Worm (Caenorhabditis elegans): ENCODE measurements around the gene F44B9.5.

Gene F44B9.5

DNA sequence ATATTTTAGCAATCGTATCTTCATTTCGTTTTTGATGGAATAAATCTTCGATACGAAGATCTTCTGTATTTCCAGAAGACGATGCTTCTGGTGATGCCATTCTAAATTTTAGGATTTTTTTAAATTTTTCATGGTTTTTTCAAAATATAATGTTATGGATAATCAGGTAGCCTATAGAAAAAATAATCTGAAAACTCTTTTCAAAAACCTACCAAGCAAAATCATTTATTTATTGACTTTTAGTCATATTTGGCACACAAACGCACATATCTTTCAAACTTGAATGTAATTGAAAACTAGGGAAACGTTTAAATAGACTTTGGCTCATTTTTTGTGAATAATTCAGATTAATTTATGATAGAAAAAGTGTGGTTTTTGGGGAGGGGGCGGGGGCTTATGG lies at the start of gene F44B9.5:
Gene F44B9.5, minus strand, starts transcription at position 101 of the 400 bp plus-strand sequence.
- TF ChIP-seq ama-1 (optimal IDR thresholded peaks at IDR 0.05) (no peak), hmg-4 (GFP tag; optimal IDR thresholded peaks at IDR 0.05) (no peak), B0310.2 (tag; optimal IDR thresholded peaks at IDR 0.05) (no peak), tra-4 (tag; optimal IDR thresholded peaks at IDR 0.05) (no peak), tbx-11 (GFP tag; IDR thresholded peaks at IDR 0.05) (no peak), ets-7 (tag; optimal IDR thresholded peaks at IDR 0.05) (no peak), hnd-1 (tag; optimal IDR thresholded peaks at IDR 0.05) (no peak), scrt-1 (GFP tag; IDR thresholded peaks at IDR 0.05) (no peak), ceh-36 (tag; optimal IDR thresholded peaks at IDR 0.05) (no peak), hmbx-1 (tag; optimal IDR thresholded peaks at IDR 0.05) (no peak), flt-1 (GFP tag; IDR thresholded peaks at IDR 0.05) (no peak), F13C5.2 (tag; optimal IDR thresholded peaks at IDR 0.05) (no peak), sea-1 (GFP tag; conservative IDR thresholded peaks at IDR 0.05) (no peak)

DNA sequence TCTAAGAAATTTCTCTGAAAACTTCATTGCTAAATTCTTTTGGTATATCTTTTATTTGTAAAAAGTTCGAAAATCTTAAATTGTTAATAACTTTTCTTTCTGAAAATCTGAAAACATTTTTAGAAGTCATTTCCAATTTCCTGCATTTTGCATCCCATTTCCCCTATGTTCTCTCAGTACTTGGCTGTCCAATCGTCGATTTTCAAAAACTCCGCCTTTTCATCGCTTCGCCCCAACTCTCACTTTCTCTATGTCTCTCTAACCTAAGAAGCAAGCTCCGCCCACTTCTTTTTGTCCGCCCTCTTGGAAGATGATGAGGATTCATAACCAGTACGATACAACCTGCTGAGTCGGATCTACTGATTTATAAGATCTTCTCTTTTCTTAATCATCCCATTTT lies 48.8 kb upstream of the F44B9.5 start:
- TF ChIP-seq tbx-37 (GFP tag; conservative IDR thresholded peaks at IDR 0.05) (no peak), scrt-1 (GFP tag; IDR thresholded peaks at IDR 0.05) (no peak), hmg-4 (GFP tag; optimal IDR thresholded peaks at IDR 0.05) (no peak), sea-1 (GFP tag; conservative IDR thresholded peaks at IDR 0.05) (no peak), pes-1 (GFP tag; IDR thresholded peaks at IDR 0.05) (no peak), hmbx-1 (tag; optimal IDR thresholded peaks at IDR 0.05) (no peak), ama-1 (optimal IDR thresholded peaks at IDR 0.05) (no peak), flt-1 (GFP tag; IDR thresholded peaks at IDR 0.05) (no peak), B0310.2 (tag; optimal IDR thresholded peaks at IDR 0.05) (no peak), hnd-1 (tag; optimal IDR thresholded peaks at IDR 0.05) (no peak), ceh-13 (GFP tag; optimal IDR thresholded peaks at IDR 0.05) (no peak), aly-1 (tag; optimal IDR thresholded peaks at IDR 0.05) (no peak)

DNA sequence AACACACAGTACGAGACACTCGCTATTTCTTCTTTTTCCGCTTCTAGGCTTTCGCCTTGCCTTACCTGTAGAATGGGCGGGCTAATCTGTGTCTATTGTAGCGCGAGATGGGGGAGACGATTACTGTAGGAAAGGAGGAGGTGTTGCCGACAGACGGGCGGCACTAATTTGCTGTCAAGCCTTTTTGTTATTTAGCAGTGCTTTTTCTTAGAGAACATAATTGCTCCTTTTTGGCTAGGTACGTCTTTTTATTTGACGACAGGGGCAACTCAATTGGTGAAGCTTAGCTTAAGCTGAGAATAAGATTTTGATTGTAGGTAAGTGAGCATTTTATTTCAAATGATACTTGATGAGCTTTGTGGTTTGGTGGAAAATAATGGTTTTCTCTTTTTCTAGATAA lies 47.3 kb upstream of the F44B9.5 start:
- no peak for TF ChIP-seq flt-1 (GFP tag; IDR thresholded peaks at IDR 0.05)
- TF ChIP-seq tbx-11 (GFP tag; IDR thresholded peaks at IDR 0.05), result no peak
- TF ChIP-seq tbx-37 (GFP tag; conservative IDR thresholded peaks at IDR 0.05), result no peak
- TF ChIP-seq ceh-13 (GFP tag; optimal IDR thresholded peaks at IDR 0.05), result no peak
- no peak for TF ChIP-seq scrt-1 (GFP tag; IDR thresholded peaks at IDR 0.05)
- TF ChIP-seq ets-7 (tag; optimal IDR thresholded peaks at IDR 0.05), result no peak
- TF ChIP-seq hnd-1 (tag; optimal IDR thresholded peaks at IDR 0.05), result no peak
- no peak for TF ChIP-seq sea-1 (GFP tag; conservative IDR thresholded peaks at IDR 0.05)
- TF ChIP-seq pes-1 (GFP tag; IDR thresholded peaks at IDR 0.05), result no peak
- TF ChIP-seq F13C5.2 (tag; optimal IDR thresholded peaks at IDR 0.05), result no peak
- TF ChIP-seq B0310.2 (tag; optimal IDR thresholded peaks at IDR 0.05), result no peak
- TF ChIP-seq hmbx-1 (tag; optimal IDR thresholded peaks at IDR 0.05), result no peak
- no peak for TF ChIP-seq ceh-36 (tag; optimal IDR thresholded peaks at IDR 0.05)
- TF ChIP-seq ama-1 (optimal IDR thresholded peaks at IDR 0.05), result no peak
- TF ChIP-seq hmg-4 (GFP tag; optimal IDR thresholded peaks at IDR 0.05), result no peak
- no peak for TF ChIP-seq aly-1 (tag; optimal IDR thresholded peaks at IDR 0.05)
- no peak for TF ChIP-seq tra-4 (tag; optimal IDR thresholded peaks at IDR 0.05)

DNA sequence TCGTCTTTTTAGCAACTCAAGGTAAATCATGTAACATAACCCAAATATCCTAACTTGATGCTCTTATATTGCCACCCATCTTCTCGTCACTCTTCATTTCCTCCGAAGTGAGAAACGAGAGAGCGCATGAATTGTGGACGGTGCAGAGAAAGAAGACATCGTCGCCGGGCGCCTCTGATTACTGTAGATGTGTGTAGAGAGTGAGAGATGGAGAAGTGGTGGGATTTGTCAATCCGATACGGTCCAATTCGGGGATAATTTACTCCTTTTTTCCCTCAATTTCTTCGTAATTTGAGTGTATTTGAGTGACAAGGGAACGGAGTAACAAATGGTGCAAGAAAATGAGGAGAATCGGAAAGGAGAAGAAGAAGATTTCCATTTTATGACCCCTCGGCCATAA lies 44.8 kb upstream of the F44B9.5 start:
- TF ChIP-seq sea-1 (GFP tag; conservative IDR thresholded peaks at IDR 0.05) (no peak), flt-1 (GFP tag; IDR thresholded peaks at IDR 0.05) (no peak), hmbx-1 (tag; optimal IDR thresholded peaks at IDR 0.05) (no peak), ama-1 (optimal IDR thresholded peaks at IDR 0.05) (no peak), B0310.2 (tag; optimal IDR thresholded peaks at IDR 0.05) (no peak)

DNA sequence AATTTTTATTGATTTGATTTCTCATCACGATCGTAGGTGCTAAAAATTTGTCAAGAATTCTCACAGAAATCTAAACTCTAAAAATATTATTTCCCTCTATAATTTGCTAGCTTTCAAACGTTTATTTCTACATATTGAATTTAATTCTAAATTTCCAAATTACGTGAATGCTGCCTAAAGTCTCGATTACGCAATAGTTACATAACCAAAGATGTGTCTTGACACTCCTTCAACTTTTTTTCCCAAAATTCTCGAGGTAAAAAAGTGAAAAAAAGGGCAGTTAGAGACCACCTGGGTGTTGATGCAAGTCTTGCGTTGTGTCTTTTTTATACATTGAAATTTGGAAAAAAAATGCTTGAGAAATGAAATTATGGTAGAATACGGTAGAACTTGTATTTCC lies 35.5 kb upstream of the F44B9.5 start:
- TF ChIP-seq B0310.2 (tag; optimal IDR thresholded peaks at IDR 0.05), result no peak
- no peak for TF ChIP-seq F13C5.2 (tag; optimal IDR thresholded peaks at IDR 0.05)
- no peak for TF ChIP-seq ets-7 (tag; optimal IDR thresholded peaks at IDR 0.05)
- no peak for TF ChIP-seq pes-1 (GFP tag; IDR thresholded peaks at IDR 0.05)
- TF ChIP-seq ceh-13 (GFP tag; optimal IDR thresholded peaks at IDR 0.05), result no peak
- no peak for TF ChIP-seq hmbx-1 (tag; optimal IDR thresholded peaks at IDR 0.05)
- TF ChIP-seq hnd-1 (tag; optimal IDR thresholded peaks at IDR 0.05), result no peak
- no peak for TF ChIP-seq tbx-11 (GFP tag; IDR thresholded peaks at IDR 0.05)
- TF ChIP-seq sea-1 (GFP tag; conservative IDR thresholded peaks at IDR 0.05), result no peak
- TF ChIP-seq aly-1 (tag; optimal IDR thresholded peaks at IDR 0.05), result no peak
- TF ChIP-seq flt-1 (GFP tag; IDR thresholded peaks at IDR 0.05), result no peak
- no peak for TF ChIP-seq scrt-1 (GFP tag; IDR thresholded peaks at IDR 0.05)
- no peak for TF ChIP-seq ceh-36 (tag; optimal IDR thresholded peaks at IDR 0.05)
- no peak for TF ChIP-seq hmg-4 (GFP tag; optimal IDR thresholded peaks at IDR 0.05)
- no peak for TF ChIP-seq tra-4 (tag; optimal IDR thresholded peaks at IDR 0.05)
- TF ChIP-seq ama-1 (optimal IDR thresholded peaks at IDR 0.05), result no peak
- no peak for TF ChIP-seq tbx-37 (GFP tag; conservative IDR thresholded peaks at IDR 0.05)

DNA sequence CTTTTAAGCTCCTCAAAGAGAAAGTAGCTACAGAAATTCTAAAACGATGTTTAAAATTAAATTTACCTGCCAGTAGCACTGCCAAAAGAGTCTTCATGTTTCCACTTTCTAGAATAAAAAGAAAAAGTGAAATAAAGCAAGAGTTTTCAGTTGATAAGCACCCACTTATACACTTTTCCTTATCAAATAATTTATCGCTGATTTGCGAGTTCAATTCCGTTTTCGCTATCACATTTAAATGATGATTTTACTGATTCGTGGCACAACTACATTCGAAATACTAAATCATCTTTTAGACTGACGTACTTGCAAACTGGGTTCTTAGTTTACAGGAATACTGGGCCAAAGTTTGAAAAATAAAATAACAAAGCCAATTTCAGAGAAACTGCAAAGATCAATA lies 34.6 kb upstream of the F44B9.5 start, which contains the start of gene K12H4.7:
Gene K12H4.7, minus strand, starts transcription at position 138 of the 400 bp plus-strand sequence.
- no peak for TF ChIP-seq ama-1 (optimal IDR thresholded peaks at IDR 0.05)
- no peak for TF ChIP-seq pes-1 (GFP tag; IDR thresholded peaks at IDR 0.05)
- no peak for TF ChIP-seq aly-1 (tag; optimal IDR thresholded peaks at IDR 0.05)
- TF ChIP-seq hnd-1 (tag; optimal IDR thresholded peaks at IDR 0.05), result no peak
- TF ChIP-seq tbx-37 (GFP tag; conservative IDR thresholded peaks at IDR 0.05), result no peak
- no peak for TF ChIP-seq tra-4 (tag; optimal IDR thresholded peaks at IDR 0.05)
- TF ChIP-seq hmg-4 (GFP tag; optimal IDR thresholded peaks at IDR 0.05), result no peak
- no peak for TF ChIP-seq ets-7 (tag; optimal IDR thresholded peaks at IDR 0.05)
- TF ChIP-seq sea-1 (GFP tag; conservative IDR thresholded peaks at IDR 0.05), result no peak
- TF ChIP-seq ceh-13 (GFP tag; optimal IDR thresholded peaks at IDR 0.05), result no peak
- TF ChIP-seq ceh-36 (tag; optimal IDR thresholded peaks at IDR 0.05), result no peak
- no peak for TF ChIP-seq hmbx-1 (tag; optimal IDR thresholded peaks at IDR 0.05)
- TF ChIP-seq F13C5.2 (tag; optimal IDR thresholded peaks at IDR 0.05), result no peak
- no peak for TF ChIP-seq B0310.2 (tag; optimal IDR thresholded peaks at IDR 0.05)

DNA sequence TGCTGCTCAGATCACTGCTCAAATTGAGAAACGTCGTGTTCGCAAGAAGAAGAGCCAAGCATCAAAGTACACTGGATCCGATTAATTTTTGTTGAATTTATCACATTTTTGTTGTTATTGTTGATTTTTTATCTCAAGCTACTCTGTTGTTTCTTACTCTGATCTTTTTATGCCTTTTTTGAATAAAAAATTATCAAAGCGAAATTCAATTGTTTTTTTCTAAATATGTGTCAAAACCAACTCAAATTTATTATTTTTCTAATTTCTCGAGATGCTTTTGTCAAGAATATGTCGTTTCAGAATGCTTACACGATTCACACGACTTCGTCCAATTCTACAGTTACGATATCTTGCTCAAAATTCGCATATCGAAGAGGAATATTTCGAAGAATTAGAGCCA lies 31.1 kb upstream of the F44B9.5 start, which contains the start of gene K12H4.2:
Gene K12H4.2, plus strand, starts transcription at position 301 of the 400 bp plus-strand sequence.
- no peak for TF ChIP-seq ceh-36 (tag; optimal IDR thresholded peaks at IDR 0.05)
- no peak for TF ChIP-seq hmbx-1 (tag; optimal IDR thresholded peaks at IDR 0.05)
- TF ChIP-seq aly-1 (tag; optimal IDR thresholded peaks at IDR 0.05), result no peak
- TF ChIP-seq flt-1 (GFP tag; IDR thresholded peaks at IDR 0.05), result no peak
- no peak for TF ChIP-seq hnd-1 (tag; optimal IDR thresholded peaks at IDR 0.05)
- no peak for TF ChIP-seq B0310.2 (tag; optimal IDR thresholded peaks at IDR 0.05)
- TF ChIP-seq sea-1 (GFP tag; conservative IDR thresholded peaks at IDR 0.05), result no peak
- TF ChIP-seq ets-7 (tag; optimal IDR thresholded peaks at IDR 0.05), result no peak
- no peak for TF ChIP-seq F13C5.2 (tag; optimal IDR thresholded peaks at IDR 0.05)
- no peak for TF ChIP-seq hmg-4 (GFP tag; optimal IDR thresholded peaks at IDR 0.05)
- TF ChIP-seq pes-1 (GFP tag; IDR thresholded peaks at IDR 0.05), result no peak
